Worm (Caenorhabditis elegans) whole organism, L1 larva: Measurements from ENCODE around the gene F54D12.1.

Experiments used
- fkh-10 ChIP-seq: sonication (generic microtip); optimal IDR thresholded peaks from 2 replicates; lab custom pipeline; 2017; ENCODE audit warnings: missing biosample characterization, missing genetic modification reagents, missing genetic modification characterization
- lin-13 ChIP-seq: fragments of 150-350 bp; optimal IDR thresholded peaks from 2 replicates; lab custom pipeline; 2014; ENCODE audit warnings: missing biosample characterization, missing genetic modification reagents, missing genetic modification characterization
- lin-14 ChIP-seq: fragments of 200-800 bp; sonication (Bioruptor generic); optimal IDR thresholded peaks from 2 replicates; lab custom pipeline; 2018; ENCODE audit warnings: mild to moderate bottlenecking, missing genetic modification characterization, moderate library complexity, missing compliant biosample characterization
- lir-3 ChIP-seq: sonication (generic microtip); optimal IDR thresholded peaks from 2 replicates; lab custom pipeline; 2016; ENCODE audit warnings: mild to moderate bottlenecking, missing genetic modification characterization, moderate library complexity, missing compliant biosample characterization; ENCODE audit not compliant: poor library complexity
- nhr-11 ChIP-seq: fragments of 150-350 bp; optimal IDR thresholded peaks from 2 replicates; lab custom pipeline; 2014; ENCODE audit warnings: missing biosample characterization, missing genetic modification characterization
- nhr-77 ChIP-seq: fragments of 150-350 bp; optimal IDR thresholded peaks from 2 replicates; lab custom pipeline; 2014; ENCODE audit warnings: missing biosample characterization, missing genetic modification characterization
- pax-3 ChIP-seq: fragments of 200-800 bp; sonication (Bioruptor generic); optimal IDR thresholded peaks from 2 replicates; lab custom pipeline; 2018; ENCODE audit warnings: mild to moderate bottlenecking, missing genetic modification characterization, moderate library complexity, missing compliant biosample characterization
- snpc-4 ChIP-seq: fragments of 150-350 bp; optimal IDR thresholded peaks from 2 replicates; lab custom pipeline; 2014; ENCODE audit warnings: missing biosample characterization, missing genetic modification characterization
- snu-23 ChIP-seq: sonication (generic microtip); optimal IDR thresholded peaks from 2 replicates; lab custom pipeline; 2016; ENCODE audit warnings: missing genetic modification characterization, missing compliant biosample characterization
- unc-62 ChIP-seq: fragments of 150-350 bp; optimal IDR thresholded peaks from 2 replicates; lab custom pipeline; 2014; ENCODE audit warnings: missing biosample characterization, missing genetic modification reagents, missing genetic modification characterization
- zag-1 ChIP-seq: fragments of 150-350 bp; optimal IDR thresholded peaks from 2 replicates; lab custom pipeline; 2014; ENCODE audit warnings: missing biosample characterization, missing genetic modification characterization

DNA sequence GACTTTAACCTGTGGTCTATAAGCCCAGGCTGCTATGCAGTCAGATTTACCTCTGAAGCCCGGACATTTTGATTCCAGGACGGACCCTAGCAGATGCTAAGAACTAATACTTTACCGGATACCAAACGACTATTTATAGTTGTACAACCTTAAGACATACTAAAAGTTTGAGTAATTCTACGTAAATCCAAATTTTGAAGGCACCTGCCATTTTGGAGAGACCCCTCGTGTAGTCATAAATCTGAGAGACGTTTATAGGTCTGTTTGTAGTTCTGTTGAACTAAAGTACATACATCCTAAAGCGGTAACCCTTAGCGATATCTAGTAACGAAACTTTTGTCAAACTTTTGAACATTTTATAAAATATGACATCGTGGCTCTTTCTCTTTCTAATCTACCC, 1.8 kb upstream of the F54D12.1 start, which contains the start of gene F54D12.2:
- TF ChIP-seq snpc-4 (tag; lab: Kevin White, UChicago) (no peak), pax-3 (tag; lab: Kevin White, UChicago) (no peak), unc-62 (GFP tag; lab: Kevin White, UChicago) (no peak), lir-3 (tag; lab: Kevin White, UChicago) (no peak), nhr-77 (tag; lab: Kevin White, UChicago) (no peak), zag-1 (tag; lab: Kevin White, UChicago) (no peak), lin-13 (no peak), fkh-10 (no peak), nhr-11 (tag; lab: Kevin White, UChicago) (no peak), lin-14 (GFP tag; lab: Kevin White, UChicago) (no peak), snu-23 (GFP tag; lab: Kevin White, UChicago) (no peak)
